Worm (Caenorhabditis elegans) whole organism, L3 larva: ENCODE measurements around the gene ncx-10.

Experiments used
- R02D3.7 ChIP-seq: fragments of 150-350 bp; optimal IDR thresholded peaks from 2 replicates; lab custom pipeline; 2014; ENCODE audit warnings: missing biosample characterization, missing genetic modification characterization
- aly-2 ChIP-seq: fragments of 150-350 bp; optimal IDR thresholded peaks from 2 replicates; lab custom pipeline; 2014; ENCODE audit warnings: missing biosample characterization, missing genetic modification characterization
- pha-4 ChIP-seq: fragments of 150-350 bp; optimal IDR thresholded peaks from 2 replicates; lab custom pipeline; 2014; ENCODE audit warnings: missing biosample characterization, missing genetic modification reagents, missing genetic modification characterization
- unc-39 ChIP-seq: sonication (generic microtip); optimal IDR thresholded peaks from 4 replicates; lab custom pipeline; 2017; ENCODE audit warnings: missing biosample characterization, missing genetic modification characterization

ce11 chrV:7971376-7971775 lies 38.5 kb upstream of the ncx-10 start:
- TF ChIP-seq pha-4 (tag; lab: Kevin White, UChicago) (no peak), aly-2 (tag; lab: Kevin White, UChicago) (no peak), unc-39 (tag; lab: Kevin White, UChicago) (no peak), R02D3.7 (tag; lab: Kevin White, UChicago) (no peak)
